Fruit fly (Drosophila melanogaster): Measurements from ENCODE around the gene msk.

The msk gene

DNA sequence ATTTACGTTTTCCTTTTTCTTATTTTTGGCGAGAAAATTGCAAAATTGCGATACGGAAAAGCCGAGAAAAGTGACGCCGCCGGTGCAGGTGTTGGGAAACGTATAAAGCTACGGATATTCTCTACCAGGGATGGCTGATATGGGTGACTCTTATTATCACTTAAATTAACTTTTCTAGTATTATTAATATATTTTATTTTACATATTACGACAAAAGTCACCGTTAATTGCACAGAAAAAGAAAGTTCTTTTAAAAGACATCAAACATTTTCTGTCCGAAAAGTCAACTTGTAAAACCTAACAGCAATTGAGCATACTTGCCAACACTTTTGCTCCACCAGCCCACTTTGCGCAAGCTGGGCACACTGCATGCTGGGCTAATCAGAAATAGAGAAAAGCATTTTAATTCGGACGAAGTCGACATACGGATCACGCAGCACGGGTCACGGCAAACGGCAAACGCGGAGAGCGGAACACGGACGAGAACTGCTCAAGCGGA lies 11.8 kb downstream of the msk start, which contains the start of the genes Cds and Uba2 (continued):
- TF ChIP-seq CG15269 (tag; optimal IDR thresholded peaks at IDR 0.05) (peak; percentile 93), Sox102F (GFP tag; optimal IDR thresholded peaks at IDR 0.05) (peak; percentile 94), luna (GFP tag; optimal IDR thresholded peaks at IDR 0.05) (peak; percentile 63), B-H1 (GFP tag; IDR thresholded peaks at IDR 0.05) (peak; percentile 76), al (GFP tag; IDR thresholded peaks at IDR 0.05) (peak; percentile 94), tio (GFP tag; optimal IDR thresholded peaks at IDR 0.05) (peak; percentile 83), gce (GFP tag; IDR thresholded peaks at IDR 0.05) (0 out of 3 replicates have a peak, but pooled peaks have one; percentile 32), sqz (GFP tag; optimal IDR thresholded peaks at IDR 0.05) (no peak), CG4820 (GFP tag; optimal IDR thresholded peaks at IDR 0.05) (peak; percentile 88), CG13624 (GFP tag; optimal IDR thresholded peaks at IDR 0.05) (peak; percentile 86), CG9215 (GFP tag; IDR thresholded peaks at IDR 0.05) (peak; percentile 93), fd96Cb (tag; optimal IDR thresholded peaks at IDR 0.05) (peak; percentile 87), bowl (GFP tag; IDR thresholded peaks at IDR 0.05) (no peak), Max (GFP tag; optimal IDR thresholded peaks at IDR 0.05) (peak; percentile 83), maf-S (GFP tag; optimal IDR thresholded peaks at IDR 0.05) (peak; percentile 54), CG7963 (GFP tag; IDR thresholded peaks at IDR 0.05; ENCODE audit: partially characterized antibody) (no peak), Fer3 (tag; optimal IDR thresholded peaks at IDR 0.05) (peak; percentile 94), tgo (GFP tag; IDR thresholded peaks at IDR 0.05) (peak; percentile 92), BEAF-32 (GFP tag; optimal IDR thresholded peaks at IDR 0.05) (peak; percentile 53), disco-r (GFP tag; optimal IDR thresholded peaks at IDR 0.05) (peak; percentile 23), nau (GFP tag; optimal IDR thresholded peaks at IDR 0.05) (no peak), fd64A (GFP tag; optimal IDR thresholded peaks at IDR 0.05) (peak; percentile 49), ftz-f1 (GFP tag; optimal IDR thresholded peaks at IDR 0.05) (peak; percentile 66), Taf1 (GFP tag; IDR thresholded peaks at IDR 0.05) (peak; percentile 86), CG11504 (tag; optimal IDR thresholded peaks at IDR 0.05) (no peak), D19A (tag; optimal IDR thresholded peaks at IDR 0.05) (no peak), CG4404 (GFP tag; IDR thresholded peaks at IDR 0.05) (peak; percentile 91), CG9817 (tag; optimal IDR thresholded peaks at IDR 0.05) (peak; percentile 97), CG15479 (GFP tag; optimal IDR thresholded peaks at IDR 0.05) (no peak), cato (GFP tag; optimal IDR thresholded peaks at IDR 0.05; ENCODE audit: borderline replicate concordance) (peak; percentile 90), onecut (GFP tag; IDR thresholded peaks at IDR 0.05) (peak; percentile 67), stwl (tag; optimal IDR thresholded peaks at IDR 0.05) (peak; percentile 91), CG7556 (GFP tag; optimal IDR thresholded peaks at IDR 0.05) (peak; percentile 89), bcd (GFP tag; optimal IDR thresholded peaks at IDR 0.05) (peak; percentile 94), Mes4 (GFP tag; optimal IDR thresholded peaks at IDR 0.05) (peak; percentile 60), sob (GFP tag; IDR thresholded peaks at IDR 0.05) (peak; percentile 96), CG17568 (GFP tag; optimal IDR thresholded peaks at IDR 0.05) (no peak), caup (GFP tag; optimal IDR thresholded peaks at IDR 0.05; ENCODE audit: severe bottlenecking) (peak; percentile 95), CG6254 (GFP tag; optimal IDR thresholded peaks at IDR 0.05) (peak; percentile 80), NK7.1 (GFP tag; optimal IDR thresholded peaks at IDR 0.05) (peak; percentile 10), CG8290 (GFP tag; optimal IDR thresholded peaks at IDR 0.05) (peak; percentile 82), CG8290 (tag; optimal IDR thresholded peaks at IDR 0.05) (peak; percentile 61 to 83), TFAM (GFP tag; optimal IDR thresholded peaks at IDR 0.05) (peak; percentile 40), zen (tag; optimal IDR thresholded peaks at IDR 0.05) (peak; percentile 85), br (optimal IDR thresholded peaks at IDR 0.05) (no peak), CG7987 (GFP tag; optimal IDR thresholded peaks at IDR 0.05) (peak; percentile 84), Myb (GFP tag; optimal IDR thresholded peaks at IDR 0.05) (peak; percentile 19), Nf-YC (tag; optimal IDR thresholded peaks at IDR 0.05) (peak; percentile 88), CG8765 (GFP tag; IDR thresholded peaks at IDR 0.05) (peak; percentile 79), Dfd (GFP tag; optimal IDR thresholded peaks at IDR 0.05) (no peak), Hr51 (GFP tag; optimal IDR thresholded peaks at IDR 0.05) (peak; percentile 87 to 93)

Data from whole organism, embryonic.